Worm (Caenorhabditis elegans) whole organism, mixed stage, embryonic: ENCODE measurements around the gene ZK682.7.

ENCODE experiments used
- M03D4.4 ChIP-seq: sonication (generic microtip); optimal IDR thresholded peaks from 2 replicates; lab custom pipeline; 2017; ENCODE audit warnings: mild to moderate bottlenecking, missing genetic modification characterization, missing compliant biosample characterization
- bed-3 ChIP-seq: fragments of 200-800 bp; sonication (Bioruptor generic); optimal IDR thresholded peaks from 3 replicates; lab custom pipeline; 2018; ENCODE audit warnings: mild to moderate bottlenecking, missing genetic modification characterization, moderate library complexity, missing compliant biosample characterization
- blmp-1 ChIP-seq: fragments of 150-350 bp; optimal IDR thresholded peaks from 2 replicates; lab custom pipeline; 2014; ENCODE audit warnings: missing biosample characterization, missing genetic modification characterization
- ceh-39 ChIP-seq: fragments of 150-350 bp; optimal IDR thresholded peaks from 2 replicates; lab custom pipeline; 2014; ENCODE audit warnings: missing biosample characterization, missing genetic modification characterization
- ceh-43 ChIP-seq: fragments of 200-800 bp; sonication (Bioruptor generic); optimal IDR thresholded peaks from 2 replicates; lab custom pipeline; 2018; ENCODE audit warnings: mild to moderate bottlenecking, missing genetic modification characterization, moderate library complexity, missing compliant biosample characterization
- ceh-83 ChIP-seq: fragments of 200-800 bp; sonication (Bioruptor generic); optimal IDR thresholded peaks from 2 replicates; lab custom pipeline; 2018; ENCODE audit warnings: mild to moderate bottlenecking, missing genetic modification characterization, missing compliant biosample characterization
- ces-1 ChIP-seq: fragments of 150-350 bp; optimal IDR thresholded peaks from 2 replicates; lab custom pipeline; 2014; ENCODE audit warnings: missing biosample characterization, missing genetic modification reagents, missing genetic modification characterization
- cnd-1 ChIP-seq: fragments of 200-800 bp; sonication (Bioruptor generic); optimal IDR thresholded peaks from 2 replicates; lab custom pipeline; 2018; ENCODE audit warnings: mild to moderate bottlenecking, missing genetic modification characterization, missing compliant biosample characterization
- drap-1 ChIP-seq: fragments of 200-800 bp; sonication (Bioruptor generic); optimal IDR thresholded peaks from 3 replicates; lab custom pipeline; 2018; ENCODE audit warnings: mild to moderate bottlenecking, missing genetic modification characterization, missing compliant biosample characterization
- flh-1 ChIP-seq: fragments of 200-800 bp; sonication (Bioruptor generic); optimal IDR thresholded peaks from 2 replicates; lab custom pipeline; 2018; ENCODE audit warnings: mild to moderate bottlenecking, missing genetic modification characterization, moderate library complexity, missing compliant biosample characterization
- ham-2 ChIP-seq: fragments of 200-800 bp; sonication (Bioruptor generic); optimal IDR thresholded peaks from 2 replicates; lab custom pipeline; 2018; ENCODE audit warnings: mild to moderate bottlenecking, missing genetic modification characterization, missing compliant biosample characterization
- lin-13 ChIP-seq: fragments of 150-350 bp; optimal IDR thresholded peaks from 2 replicates; lab custom pipeline; 2014; ENCODE audit warnings: missing biosample characterization, missing genetic modification characterization
- lin-32 ChIP-seq: fragments of 200-800 bp; sonication (Bioruptor generic); optimal IDR thresholded peaks from 2 replicates; lab custom pipeline; 2018; ENCODE audit warnings: mild to moderate bottlenecking, missing genetic modification characterization, missing compliant biosample characterization
- lsy-2 ChIP-seq: fragments of 150-350 bp; optimal IDR thresholded peaks from 2 replicates; lab custom pipeline; 2014; ENCODE audit warnings: missing biosample characterization, missing genetic modification characterization
- mab-5 ChIP-seq: fragments of 150-350 bp; optimal IDR thresholded peaks from 2 replicates; lab custom pipeline; 2014; ENCODE audit warnings: missing biosample characterization, missing genetic modification characterization
- mls-2 ChIP-seq: sonication (generic microtip); optimal IDR thresholded peaks from 2 replicates; lab custom pipeline; 2016; ENCODE audit warnings: mild to moderate bottlenecking, missing genetic modification characterization, moderate library complexity, missing compliant biosample characterization
- nhr-12 ChIP-seq: fragments of 150-350 bp; optimal IDR thresholded peaks from 2 replicates; lab custom pipeline; 2014; ENCODE audit warnings: missing biosample characterization, missing genetic modification characterization
- nhr-2 ChIP-seq: fragments of 150-350 bp; optimal IDR thresholded peaks from 2 replicates; lab custom pipeline; 2014; ENCODE audit warnings: missing biosample characterization, missing genetic modification characterization
- nhr-237 ChIP-seq: fragments of 150-350 bp; optimal IDR thresholded peaks from 2 replicates; lab custom pipeline; 2014; ENCODE audit warnings: missing biosample characterization, missing genetic modification characterization
- nhr-28 ChIP-seq: fragments of 150-350 bp; optimal IDR thresholded peaks from 2 replicates; lab custom pipeline; 2014; ENCODE audit warnings: missing biosample characterization, missing genetic modification characterization
- nhr-76 ChIP-seq: sonication (generic microtip); optimal IDR thresholded peaks from 2 replicates; lab custom pipeline; 2017; ENCODE audit warnings: missing biosample characterization, missing genetic modification characterization
- pha-4 ChIP-seq: fragments of 150-350 bp; optimal IDR thresholded peaks from 2 replicates; lab custom pipeline; 2018; ENCODE audit warnings: missing biosample characterization, missing genetic modification reagents, missing genetic modification characterization
- sem-2 ChIP-seq: fragments of 200-800 bp; sonication (Bioruptor generic); optimal IDR thresholded peaks from 2 replicates; lab custom pipeline; 2018; ENCODE audit warnings: mild to moderate bottlenecking, missing genetic modification characterization, missing compliant biosample characterization
- snpc-4 ChIP-seq: fragments of 150-350 bp; optimal IDR thresholded peaks from 2 replicates; lab custom pipeline; 2014; ENCODE audit warnings: missing biosample characterization, missing genetic modification characterization
- sptf-1 ChIP-seq: sonication (generic microtip); optimal IDR thresholded peaks from 2 replicates; lab custom pipeline; 2017; ENCODE audit warnings: mild to moderate bottlenecking, missing genetic modification characterization, moderate library complexity, missing compliant biosample characterization
- tbx-8 ChIP-seq: fragments of 200-800 bp; sonication (Bioruptor generic); optimal IDR thresholded peaks from 2 replicates; lab custom pipeline; 2018; ENCODE audit warnings: mild to moderate bottlenecking, missing genetic modification characterization, moderate library complexity, missing compliant biosample characterization
- unc-120 ChIP-seq: sonication (generic microtip); optimal IDR thresholded peaks from 2 replicates; lab custom pipeline; 2017; ENCODE audit warnings: missing genetic modification characterization, missing compliant biosample characterization; ENCODE audit not compliant: poor library complexity, severe bottlenecking
- unc-39 ChIP-seq: fragments of 150-350 bp; optimal IDR thresholded peaks from 2 replicates; lab custom pipeline; 2014; ENCODE audit warnings: missing biosample characterization, missing genetic modification characterization
- unc-62 ChIP-seq: fragments of 150-350 bp; optimal IDR thresholded peaks from 2 replicates; lab custom pipeline; 2014; ENCODE audit warnings: missing biosample characterization, missing genetic modification reagents, missing genetic modification characterization
- zip-8 ChIP-seq: fragments of 150-350 bp; optimal IDR thresholded peaks from 2 replicates; lab custom pipeline; 2014; ENCODE audit warnings: missing biosample characterization, missing genetic modification characterization
- ztf-11 ChIP-seq: fragments of 150-350 bp; optimal IDR thresholded peaks from 2 replicates; lab custom pipeline; 2014; ENCODE audit warnings: missing biosample characterization, missing genetic modification characterization

ZK682.7 gene

DNA sequence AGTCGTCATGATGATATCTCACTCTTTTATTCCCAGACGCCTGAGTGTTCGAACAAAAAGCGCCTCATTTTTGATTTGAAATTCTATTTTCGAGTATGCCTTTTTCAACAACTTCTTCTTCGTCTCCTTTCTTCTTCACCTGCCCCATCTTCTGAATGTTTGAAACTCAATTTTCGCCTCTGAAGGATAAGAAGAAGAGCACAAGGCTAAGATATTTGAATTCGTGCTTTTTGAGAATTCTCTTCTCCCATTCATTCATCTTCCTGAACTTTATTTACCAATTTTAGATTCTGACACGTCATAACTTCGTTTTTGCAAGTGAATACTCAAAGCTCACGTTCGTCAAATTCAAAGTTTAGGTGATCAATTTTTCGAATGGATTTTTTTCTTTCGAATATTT is 25.0 kb upstream of the ZK682.7 start:
- TF ChIP-seq lin-32 (GFP tag; lab: Kevin White, UChicago) (no peak), lsy-2 (no peak), sptf-1 (tag; lab: Kevin White, UChicago) (no peak), ces-1 (GFP tag; lab: Kevin White, UChicago) (peak; percentile 38)
- TF ChIP-seq, all 35 proteins: peak for 1

DNA sequence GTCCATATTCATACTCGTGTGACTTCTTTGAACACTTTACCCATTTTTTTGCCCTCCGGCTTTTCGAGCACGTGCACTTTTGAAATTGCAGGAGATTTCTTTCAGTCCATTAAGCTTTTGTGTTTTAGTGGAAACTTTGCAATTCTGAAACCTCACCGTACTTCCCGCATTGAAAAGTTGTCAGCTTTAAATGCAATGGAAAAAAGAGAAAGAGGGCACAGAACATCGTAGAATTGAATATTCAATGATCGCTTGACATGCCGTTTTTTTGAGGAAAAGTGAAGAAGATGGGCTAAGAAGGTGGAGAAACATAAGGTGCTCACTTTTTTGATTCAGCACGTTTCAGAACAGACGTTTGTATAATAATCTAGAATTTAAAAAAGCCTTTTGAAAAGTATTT is 22.4 kb upstream of the ZK682.7 start:
- TF ChIP-seq ceh-43: no peak
- no peak for TF ChIP-seq unc-120
- TF ChIP-seq blmp-1 (tag; lab: Kevin White, UChicago): no peak

DNA sequence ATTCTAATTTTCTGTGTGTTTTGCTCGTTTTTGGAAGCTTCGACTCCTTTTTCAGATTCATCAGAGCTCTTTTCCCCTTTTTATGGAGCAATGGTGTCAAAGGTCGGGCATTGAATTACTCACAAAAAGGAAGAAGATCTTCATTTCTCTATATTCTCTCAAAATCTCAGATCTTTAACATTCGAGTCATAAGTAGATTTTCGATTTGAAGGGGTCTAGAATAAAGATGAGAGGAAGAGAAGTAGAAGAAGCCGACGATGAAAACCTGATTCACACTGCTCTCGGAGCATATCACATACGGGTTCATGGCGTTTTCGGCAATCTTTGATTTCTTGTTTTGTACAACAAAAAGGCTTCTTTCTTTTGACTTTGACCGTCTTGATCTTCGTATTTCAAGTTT is 20.4 kb upstream of the ZK682.7 start:
- TF ChIP-seq ztf-11 (tag; lab: Kevin White, UChicago) (no peak), ces-1 (GFP tag; lab: Kevin White, UChicago) (peak; percentile 2)

DNA sequence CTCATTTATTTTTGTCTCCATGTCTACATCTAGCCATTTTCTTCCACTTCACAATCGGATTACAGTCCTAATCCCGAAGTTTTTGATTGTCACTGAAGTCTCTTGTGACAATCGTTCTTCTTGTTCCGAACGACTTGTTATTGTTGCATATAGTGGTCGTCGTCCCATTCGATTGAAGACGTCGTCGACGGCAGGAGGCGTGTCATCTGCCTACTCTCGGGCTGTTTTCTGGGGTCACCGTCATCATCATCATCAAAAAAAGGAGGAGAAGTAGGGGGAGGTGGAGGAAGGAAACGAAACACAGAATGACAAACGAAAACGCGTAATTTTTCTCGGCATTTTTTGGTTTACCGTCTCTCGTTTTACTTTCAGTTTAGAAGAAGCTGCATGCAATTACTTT is 13.2 kb upstream of the ZK682.7 start, which contains the start of gene F44A2.3:
F44A2.3 (plus strand) TSS at position 301 of the 400 bp plus-strand sequence.
- TF ChIP-seq mls-2 (tag; lab: Kevin White, UChicago) (no peak), nhr-12 (tag; lab: Kevin White, UChicago) (no peak), nhr-76 (no peak), nhr-237 (tag; lab: Kevin White, UChicago) (no peak), flh-1 (GFP tag; lab: Kevin White, UChicago) (no peak), nhr-28 (tag; lab: Kevin White, UChicago) (no peak), lin-32 (GFP tag; lab: Kevin White, UChicago) (no peak), M03D4.4 (tag; lab: Kevin White, UChicago) (no peak), drap-1 (GFP tag; lab: Kevin White, UChicago) (no peak), sptf-1 (tag; lab: Kevin White, UChicago) (no peak), lin-13 (tag; lab: Kevin White, UChicago) (no peak), lsy-2 (no peak)

DNA sequence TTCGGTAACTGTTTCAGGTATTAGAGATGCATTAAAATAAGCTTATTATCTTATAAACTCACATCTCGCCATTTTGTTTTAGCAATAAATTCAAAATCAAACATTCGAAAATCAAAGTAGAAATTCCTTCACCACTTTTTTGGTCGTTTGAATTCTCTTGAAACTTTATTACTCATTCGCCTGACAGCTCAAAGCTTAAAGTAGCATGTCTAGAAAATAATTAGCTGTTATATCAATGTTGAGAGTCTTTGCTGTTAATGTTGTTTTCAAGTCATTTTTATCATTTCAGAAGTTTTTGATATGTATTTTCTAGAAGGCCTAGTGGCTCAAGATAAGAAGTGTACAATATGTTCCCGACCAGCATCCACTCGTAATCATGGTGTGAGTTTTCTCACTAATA is 11.1 kb upstream of the ZK682.7 start, which contains the start of gene nhr-39:
nhr-39 (plus strand) TSS at position 301 of the 400 bp plus-strand sequence.
- TF ChIP-seq cnd-1 (tag; lab: Kevin White, UChicago): no peak
- no peak for TF ChIP-seq ztf-11 (tag; lab: Kevin White, UChicago)
- no peak for TF ChIP-seq lin-32 (GFP tag; lab: Kevin White, UChicago)
- no peak for TF ChIP-seq snpc-4 (tag; lab: Kevin White, UChicago)
- TF ChIP-seq bed-3 (GFP tag; lab: Kevin White, UChicago): no peak
- TF ChIP-seq, all 35 proteins: peak for 0

DNA sequence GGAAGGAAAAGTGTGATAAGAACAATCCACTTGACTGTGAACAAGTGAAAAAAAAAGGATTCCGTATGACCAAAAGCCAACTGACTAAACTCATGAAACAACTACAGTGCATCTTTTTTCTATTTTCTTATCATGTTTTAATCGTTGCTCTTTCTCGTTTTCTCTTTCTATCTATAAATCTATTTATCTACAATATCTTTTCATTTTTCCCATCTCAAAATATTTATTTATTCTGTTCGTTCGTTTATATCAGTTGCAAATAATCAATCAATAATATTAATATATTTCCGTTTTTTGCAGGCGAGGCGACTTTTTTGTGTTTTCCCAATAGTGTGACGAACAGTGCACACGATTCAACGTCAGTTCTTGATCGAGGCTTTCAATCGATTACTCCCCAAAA is 5.4 kb upstream of the ZK682.7 start, which contains the start of gene F44A2.5:
F44A2.5 (plus strand) TSS at position 301 of the 400 bp plus-strand sequence.
- no peak for TF ChIP-seq unc-62 (GFP tag; lab: Kevin White, UChicago)
- no peak for TF ChIP-seq M03D4.4 (tag; lab: Kevin White, UChicago)
- TF ChIP-seq zip-8 (tag; lab: Kevin White, UChicago): no peak
- TF ChIP-seq ham-2 (GFP tag; lab: Kevin White, UChicago): no peak
- no peak for TF ChIP-seq lin-32 (GFP tag; lab: Kevin White, UChicago)
- TF ChIP-seq ztf-11 (tag; lab: Kevin White, UChicago): no peak
- no peak for TF ChIP-seq mab-5 (tag; lab: Kevin White, UChicago)
- TF ChIP-seq tbx-8 (GFP tag; lab: Kevin White, UChicago): no peak
- TF ChIP-seq nhr-2 (tag; lab: Kevin White, UChicago): no peak
- no peak for TF ChIP-seq nhr-76
- no peak for TF ChIP-seq flh-1 (GFP tag; lab: Kevin White, UChicago)
- TF ChIP-seq unc-39 (tag; lab: Kevin White, UChicago): no peak
- no peak for TF ChIP-seq nhr-237 (tag; lab: Kevin White, UChicago)
- no peak for TF ChIP-seq nhr-12 (tag; lab: Kevin White, UChicago)
- TF ChIP-seq lsy-2: no peak
- no peak for TF ChIP-seq drap-1 (GFP tag; lab: Kevin White, UChicago)
- TF ChIP-seq nhr-28 (tag; lab: Kevin White, UChicago): no peak
- TF ChIP-seq, all 35 proteins: peak for 0

DNA sequence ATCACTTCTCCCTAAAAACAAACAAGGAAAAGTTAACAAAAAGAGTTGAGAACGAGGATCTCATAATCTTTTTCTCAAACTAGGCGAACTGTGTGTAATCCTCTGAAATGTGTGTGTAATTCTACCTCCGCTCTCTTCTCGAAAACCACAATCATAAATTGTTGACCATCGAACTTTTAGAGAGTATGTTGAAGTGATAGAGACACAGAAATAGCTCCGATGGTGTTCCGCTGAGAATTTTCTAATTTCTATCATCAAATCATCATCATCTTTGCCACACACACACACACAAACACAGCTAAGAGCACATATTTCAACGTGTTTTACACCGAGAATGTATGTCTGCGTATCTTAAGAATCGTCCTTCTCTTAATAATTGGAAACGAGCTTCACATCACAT is 3.6 kb upstream of the ZK682.7 start:
- TF ChIP-seq flh-1 (GFP tag; lab: Kevin White, UChicago) (no peak), ceh-43 (no peak), ceh-83 (no peak), ceh-39 (tag; lab: Kevin White, UChicago) (no peak), cnd-1 (tag; lab: Kevin White, UChicago) (no peak), tbx-8 (GFP tag; lab: Kevin White, UChicago) (no peak), pha-4 (tag; lab: Kevin White, UChicago) (peak; percentile 12), sem-2 (GFP tag; lab: Kevin White, UChicago) (no peak), unc-120 (peak; percentile 49), lin-32 (GFP tag; lab: Kevin White, UChicago) (no peak), ztf-11 (tag; lab: Kevin White, UChicago) (no peak), unc-39 (tag; lab: Kevin White, UChicago) (no peak), nhr-12 (tag; lab: Kevin White, UChicago) (no peak), ces-1 (GFP tag; lab: Kevin White, UChicago) (no peak), mls-2 (tag; lab: Kevin White, UChicago) (no peak), M03D4.4 (tag; lab: Kevin White, UChicago) (no peak), unc-62 (GFP tag; lab: Kevin White, UChicago) (peak; percentile 18)
